Fruit fly (Drosophila melanogaster) whole organism, wandering third instar larva: ENCODE data around the gene Ets97D.

Source experiments
- Abd-B ChIP-seq: fragments of >200 bp; optimal IDR thresholded peaks from 2 replicates; lab custom pipeline; 2017; ENCODE audit warnings: missing biosample characterization, missing genetic modification characterization
- Dif ChIP-seq: fragments of 200-275, 200-300 bp; sonication (Bioruptor generic); optimal IDR thresholded peaks from 2 replicates; lab custom pipeline; 2018; ENCODE audit warnings: missing biosample characterization, missing genetic modification characterization; ENCODE audit not compliant: partially characterized antibody
- Hnf4 ChIP-seq: fragments of 200-800 bp; sonication (Bioruptor generic); optimal IDR thresholded peaks from 2 replicates; lab custom pipeline; 2016; ENCODE audit warnings: missing biosample characterization, mild to moderate bottlenecking, missing genetic modification characterization
- Mio ChIP-seq: sonication (Bioruptor generic); optimal IDR thresholded peaks from 2 replicates; lab custom pipeline; 2016; ENCODE audit warnings: missing biosample characterization, missing genetic modification characterization
- OdsH ChIP-seq: fragments of 200-800 bp; sonication (Bioruptor generic); optimal IDR thresholded peaks from 2 replicates; lab custom pipeline; 2016; ENCODE audit warnings: missing biosample characterization, mild to moderate bottlenecking, missing genetic modification characterization
- br ChIP-seq: fragments of 200-800 bp; sonication (Bioruptor generic); optimal IDR thresholded peaks from 2 replicates; lab custom pipeline; 2016; ENCODE audit warnings: missing biosample characterization, missing genetic modification characterization
- brk ChIP-seq: fragments of 200-800 bp; sonication (Bioruptor generic); optimal IDR thresholded peaks from 2 replicates; lab custom pipeline; 2016; ENCODE audit warnings: missing biosample characterization, mild to moderate bottlenecking, missing genetic modification characterization
- foxo ChIP-seq, 2 experiments: fragments of 200-800 bp; sonication (Bioruptor generic); optimal IDR thresholded peaks; 2 replicates in 1 of 2; 3 replicates in 1 of 2; lab custom pipeline; 2016 to 2017; ENCODE audit warnings: missing biosample characterization in 2 of 2, missing genetic modification characterization in 2 of 2
- lola ChIP-seq: fragments of >200 bp; optimal IDR thresholded peaks from 2 replicates; lab custom pipeline; 2017; ENCODE audit warnings: missing biosample characterization, missing genetic modification characterization
- pan ChIP-seq: fragments of >200 bp; optimal IDR thresholded peaks from 2 replicates; lab custom pipeline; 2017
- tai ChIP-seq: sonication (Bioruptor generic); optimal IDR thresholded peaks from 2 replicates; lab custom pipeline; 2016; ENCODE audit warnings: missing biosample characterization, missing genetic modification characterization
- usp ChIP-seq: fragments of >200 bp; optimal IDR thresholded peaks from 2 replicates; lab custom pipeline; 2017; ENCODE audit warnings: missing biosample characterization, missing genetic modification characterization

- TF ChIP-seq usp (GFP tag; lab: Kevin White, UChicago): no peak
- peak; percentile 78 for TF ChIP-seq br (GFP tag; lab: Kevin White, UChicago)
- no peak for TF ChIP-seq Mio
- no peak for TF ChIP-seq pan
- no peak for TF ChIP-seq Abd-B (GFP tag; lab: Kevin White, UChicago)
- no peak for TF ChIP-seq lola (GFP tag; lab: Kevin White, UChicago)
- peak; percentile 45 for TF ChIP-seq OdsH (GFP tag; lab: Kevin White, UChicago)
- TF ChIP-seq foxo (GFP tag; optimal IDR thresholded peaks at IDR 0.05; lab: Kevin White, UChicago): peak in 1 of 2 experiments; percentile 55
- TF ChIP-seq Hnf4 (GFP tag; lab: Kevin White, UChicago): no peak
- TF ChIP-seq brk (GFP tag; lab: Kevin White, UChicago): no peak
- TF ChIP-seq tai (GFP tag; lab: Kevin White, UChicago): no peak
- TF ChIP-seq Dif (GFP tag; lab: Kevin White, UChicago): peak; percentile 76
Observed at dm6 chr3R:26915463-26915925, 2.8 kb upstream of the Ets97D start, which contains the start of gene CG46339.
